Fruit fly (Drosophila melanogaster): ENCODE results near the gene Cpr72Ec.

dm6 chr3L:16411566-16411965 lies 44.4 kb upstream of the Cpr72Ec start, which contains the start of gene fax:
- TF ChIP-seq usp (GFP tag; optimal IDR thresholded peaks at IDR 0.05) (no peak), pan (optimal IDR thresholded peaks at IDR 0.05) (no peak), lola (GFP tag; optimal IDR thresholded peaks at IDR 0.05) (no peak), Vsx2 (GFP tag; optimal IDR thresholded peaks at IDR 0.05; ENCODE audit: partially characterized antibody) (peak; percentile 84), Sp1 (GFP tag; optimal IDR thresholded peaks at IDR 0.05) (peak; percentile 73), Rel (GFP tag; optimal IDR thresholded peaks at IDR 0.05) (peak; percentile 22), Rel (tag; optimal IDR thresholded peaks at IDR 0.05) (peak; percentile 54), psq (GFP tag; optimal IDR thresholded peaks at IDR 0.05) (peak; percentile 31), br (GFP tag; optimal IDR thresholded peaks at IDR 0.05) (peak; percentile 54), CG9705 (GFP tag; optimal IDR thresholded peaks at IDR 0.05) (peak; percentile 39), HLH106 (tag; optimal IDR thresholded peaks at IDR 0.05) (no peak), GATAd (GFP tag; optimal IDR thresholded peaks at IDR 0.05) (no peak)

Measured in whole organism, wandering third instar larva.